Worm (Caenorhabditis elegans) whole organism, young adult: ENCODE results near the gene T23B12.11.

Source experiments
- F57A8.1 ChIP-seq: fragments of 200-800 bp; sonication (Bioruptor generic); optimal IDR thresholded peaks from 2 replicates; lab custom pipeline; 2018; ENCODE audit warnings: mild to moderate bottlenecking, missing genetic modification characterization, moderate library complexity, missing compliant biosample characterization
- ama-1 ChIP-seq, 3 experiments: fragments of 150-350 bp in 1 of 3; sonication (generic microtip) in 2 of 3; optimal IDR thresholded peaks; 2 replicates each; lab custom pipeline; 2014 to 2018; ENCODE audit warnings: missing biosample characterization in 2 of 3, missing genetic modification characterization in 2 of 3, missing genetic modification reagents in 2 of 3
- chd-7 ChIP-seq: sonication (generic microtip); optimal IDR thresholded peaks from 2 replicates; lab custom pipeline; 2016; ENCODE audit warnings: mild to moderate bottlenecking, missing genetic modification characterization, moderate library complexity, missing compliant biosample characterization
- hlh-12 ChIP-seq: sonication (generic microtip); optimal IDR thresholded peaks from 2 replicates; lab custom pipeline; 2016; ENCODE audit warnings: missing genetic modification characterization, missing compliant biosample characterization
- hrde-1 ChIP-seq: sonication (generic microtip); optimal IDR thresholded peaks from 2 replicates; lab custom pipeline; 2016; ENCODE audit warnings: missing genetic modification characterization, mild to moderate bottlenecking, missing compliant biosample characterization, moderate library complexity, missing genotype, missing genetic modification reagents, borderline replicate concordance
- lin-40 ChIP-seq: sonication (generic microtip); optimal IDR thresholded peaks from 2 replicates; lab custom pipeline; 2016; ENCODE audit warnings: missing genetic modification characterization, mild to moderate bottlenecking, missing compliant biosample characterization, missing genotype, missing genetic modification reagents
- nhr-120 ChIP-seq: fragments of 200-800 bp; sonication (Bioruptor generic); IDR thresholded peaks from 2 replicates; pipeline ENCODE4 v1.3.6; 2022; ENCODE audit warnings: missing genetic modification characterization, missing compliant biosample characterization
- nhr-80 ChIP-seq: sonication (generic microtip); optimal IDR thresholded peaks from 2 replicates; lab custom pipeline; 2016; ENCODE audit warnings: missing genetic modification characterization, missing compliant biosample characterization
- pha-4 ChIP-seq: fragments of 150-350 bp; sonication (generic microtip); optimal IDR thresholded peaks from 2 replicates; lab custom pipeline; 2014; ENCODE audit warnings: missing biosample characterization, missing genetic modification reagents, missing genetic modification characterization
- rec-8 ChIP-seq, 2 experiments: sonication (generic microtip); optimal IDR thresholded peaks; 2 replicates each; lab custom pipeline; 2016; ENCODE audit warnings: mild to moderate bottlenecking in 2 of 2, missing genetic modification characterization in 2 of 2, missing genetic modification reagents in 2 of 2, missing genotype in 2 of 2, missing biosample characterization in 1 of 2, missing compliant biosample characterization in 1 of 2, moderate library complexity in 1 of 2
- sdz-38 ChIP-seq: sonication (generic microtip); optimal IDR thresholded peaks from 2 replicates; lab custom pipeline; 2016; ENCODE audit warnings: missing genotype, missing genetic modification characterization, missing compliant biosample characterization
- snpc-4 ChIP-seq, 5 experiments: fragments of 150-350 bp in 1 of 5; sonication (generic microtip) in 4 of 5; optimal IDR thresholded peaks; 2 replicates each; lab custom pipeline; 2014 to 2018; ENCODE audit warnings: missing genetic modification characterization in 5 of 5, missing biosample characterization in 3 of 5, antibody characterized with exemption in 2 of 5, mild to moderate bottlenecking in 2 of 5, missing compliant biosample characterization in 2 of 5, missing genotype in 2 of 5, moderate library complexity in 2 of 5, missing genetic modification reagents in 1 of 5
- ztf-18 ChIP-seq: sonication (generic microtip); optimal IDR thresholded peaks from 2 replicates; lab custom pipeline; 2016; ENCODE audit warnings: missing genotype, mild to moderate bottlenecking, missing genetic modification characterization, missing compliant biosample characterization

DNA sequence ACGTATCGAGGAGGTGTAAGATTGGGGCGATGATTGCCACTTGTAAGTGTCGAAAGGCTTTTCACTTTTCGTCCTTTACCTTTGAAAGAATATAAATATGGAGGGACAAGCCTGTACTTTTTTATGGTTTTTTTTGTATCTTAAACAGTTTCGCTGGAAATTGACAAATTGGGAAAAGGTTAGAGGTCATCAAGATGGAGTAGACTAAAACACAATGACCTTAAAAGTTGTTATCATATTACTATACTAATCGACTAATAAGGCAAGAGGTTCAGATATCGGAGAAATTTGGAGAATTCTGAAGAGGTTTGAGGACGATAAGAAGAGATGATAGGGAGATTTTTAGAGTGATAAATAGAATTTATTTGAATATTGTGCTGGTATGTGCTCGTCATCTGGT is 49.0 kb upstream of the T23B12.11 start:
- TF ChIP-seq nhr-120 (GFP tag; lab: Robert Waterston, UW) (no peak), nhr-80 (tag; lab: Kevin White, UChicago) (no peak), rec-8 (tag; optimal IDR thresholded peaks at IDR 0.05; lab: Kevin White, UChicago) (no peak), F57A8.1 (GFP tag; lab: Kevin White, UChicago) (no peak), sdz-38 (tag; lab: Kevin White, UChicago) (no peak), hrde-1 (no peak), chd-7 (tag; lab: Kevin White, UChicago) (no peak), ama-1 (optimal IDR thresholded peaks at IDR 0.05; lab: Kevin White, UChicago) (no peak), ama-1 (GFP tag; optimal IDR thresholded peaks at IDR 0.05; lab: Kevin White, UChicago) (no peak), pha-4 (no peak), lin-40 (tag; lab: Kevin White, UChicago) (no peak), hlh-12 (tag; lab: Kevin White, UChicago) (no peak), ztf-18 (tag; lab: Kevin White, UChicago) (no peak), snpc-4 (GFP tag; optimal IDR thresholded peaks at IDR 0.05; lab: Kevin White, UChicago) (no peak), snpc-4 (tag; optimal IDR thresholded peaks at IDR 0.05; lab: Kevin White, UChicago) (no peak)
